Worm (Caenorhabditis elegans): ENCODE data around the gene pik-1.

The pik-1 gene

ce11 chrIV:13456893-13457292 lies 41.1 kb downstream of the pik-1 start:
- TF ChIP-seq cnd-1 (tag; optimal IDR thresholded peaks at IDR 0.05) (no peak), nhr-28 (tag; optimal IDR thresholded peaks at IDR 0.05) (no peak), sptf-1 (tag; optimal IDR thresholded peaks at IDR 0.05) (no peak), blmp-1 (tag; optimal IDR thresholded peaks at IDR 0.05) (no peak), unc-39 (tag; optimal IDR thresholded peaks at IDR 0.05) (no peak), nhr-2 (tag; optimal IDR thresholded peaks at IDR 0.05) (no peak), ceh-39 (tag; optimal IDR thresholded peaks at IDR 0.05) (no peak), lsy-2 (tag; optimal IDR thresholded peaks at IDR 0.05) (no peak), nhr-237 (tag; optimal IDR thresholded peaks at IDR 0.05) (no peak), mep-1 (tag; optimal IDR thresholded peaks at IDR 0.05) (no peak), ztf-11 (tag; optimal IDR thresholded peaks at IDR 0.05) (no peak), ceh-43 (GFP tag; optimal IDR thresholded peaks at IDR 0.05) (no peak), unc-62 (GFP tag; optimal IDR thresholded peaks at IDR 0.05) (no peak), snpc-4 (tag; optimal IDR thresholded peaks at IDR 0.05) (no peak), tbx-8 (GFP tag; optimal IDR thresholded peaks at IDR 0.05) (no peak), zip-8 (tag; optimal IDR thresholded peaks at IDR 0.05) (no peak), sem-2 (GFP tag; optimal IDR thresholded peaks at IDR 0.05) (no peak), M03D4.4 (tag; optimal IDR thresholded peaks at IDR 0.05) (no peak), elt-1 (tag; optimal IDR thresholded peaks at IDR 0.05; ENCODE audit: borderline replicate concordance, insufficient read depth) (no peak)

ce11 chrIV:13458237-13458636 lies 42.4 kb downstream of the pik-1 start:
- TF ChIP-seq ces-1 (GFP tag; optimal IDR thresholded peaks at IDR 0.05) (no peak), ceh-83 (GFP tag; optimal IDR thresholded peaks at IDR 0.05) (no peak), nhr-2 (tag; optimal IDR thresholded peaks at IDR 0.05) (no peak), blmp-1 (tag; optimal IDR thresholded peaks at IDR 0.05) (no peak), drap-1 (GFP tag; optimal IDR thresholded peaks at IDR 0.05) (no peak), ham-2 (GFP tag; optimal IDR thresholded peaks at IDR 0.05) (no peak), mab-5 (tag; optimal IDR thresholded peaks at IDR 0.05) (no peak), bed-3 (GFP tag; optimal IDR thresholded peaks at IDR 0.05) (no peak), ceh-43 (GFP tag; optimal IDR thresholded peaks at IDR 0.05) (no peak), sem-2 (GFP tag; optimal IDR thresholded peaks at IDR 0.05) (no peak)

- TF ChIP-seq ztf-11 (tag; optimal IDR thresholded peaks at IDR 0.05) (no peak), hlh-1 (tag; optimal IDR thresholded peaks at IDR 0.05) (no peak), zip-8 (tag; optimal IDR thresholded peaks at IDR 0.05) (no peak), elt-3 (tag; optimal IDR thresholded peaks at IDR 0.05) (no peak), pha-4 (tag; optimal IDR thresholded peaks at IDR 0.05) (no peak), nhr-2 (tag; optimal IDR thresholded peaks at IDR 0.05) (no peak), lin-13 (tag; optimal IDR thresholded peaks at IDR 0.05) (no peak), snpc-4 (tag; optimal IDR thresholded peaks at IDR 0.05) (no peak), nhr-28 (tag; optimal IDR thresholded peaks at IDR 0.05) (no peak), mab-5 (tag; optimal IDR thresholded peaks at IDR 0.05) (no peak), elt-1 (tag; optimal IDR thresholded peaks at IDR 0.05; ENCODE audit: borderline replicate concordance, insufficient read depth) (no peak), nhr-76 (tag; optimal IDR thresholded peaks at IDR 0.05) (no peak), unc-62 (GFP tag; optimal IDR thresholded peaks at IDR 0.05) (no peak), nhr-12 (tag; optimal IDR thresholded peaks at IDR 0.05) (no peak), sem-2 (GFP tag; optimal IDR thresholded peaks at IDR 0.05) (no peak), unc-39 (tag; optimal IDR thresholded peaks at IDR 0.05) (no peak), M03D4.4 (tag; optimal IDR thresholded peaks at IDR 0.05) (no peak), mep-1 (tag; optimal IDR thresholded peaks at IDR 0.05) (no peak), lsy-2 (tag; optimal IDR thresholded peaks at IDR 0.05) (no peak)
Observed at ce11 chrIV:13460876-13461275, 45.0 kb downstream of the pik-1 start, which contains the start of gene Y38H8A.12. Gene Y38H8A.12, minus strand, starts transcription at chrIV:13460976.

- TF ChIP-seq elt-3 (tag; optimal IDR thresholded peaks at IDR 0.05) (no peak), bed-3 (GFP tag; optimal IDR thresholded peaks at IDR 0.05) (no peak), tbx-8 (GFP tag; optimal IDR thresholded peaks at IDR 0.05) (no peak), nhr-2 (tag; optimal IDR thresholded peaks at IDR 0.05) (no peak), lsy-2 (tag; optimal IDR thresholded peaks at IDR 0.05) (no peak), sptf-1 (tag; optimal IDR thresholded peaks at IDR 0.05) (no peak), pha-4 (tag; optimal IDR thresholded peaks at IDR 0.05) (no peak), cnd-1 (tag; optimal IDR thresholded peaks at IDR 0.05) (no peak), ceh-43 (GFP tag; optimal IDR thresholded peaks at IDR 0.05) (no peak), ztf-11 (tag; optimal IDR thresholded peaks at IDR 0.05) (no peak), unc-62 (GFP tag; optimal IDR thresholded peaks at IDR 0.05) (no peak), sem-2 (GFP tag; optimal IDR thresholded peaks at IDR 0.05) (no peak), mep-1 (tag; optimal IDR thresholded peaks at IDR 0.05) (no peak), hlh-1 (tag; optimal IDR thresholded peaks at IDR 0.05) (no peak), unc-39 (tag; optimal IDR thresholded peaks at IDR 0.05) (no peak), lin-32 (GFP tag; optimal IDR thresholded peaks at IDR 0.05) (no peak), elt-1 (tag; optimal IDR thresholded peaks at IDR 0.05; ENCODE audit: borderline replicate concordance, insufficient read depth) (no peak), zip-8 (tag; optimal IDR thresholded peaks at IDR 0.05) (no peak), flh-1 (GFP tag; optimal IDR thresholded peaks at IDR 0.05) (no peak), unc-120 (tag; optimal IDR thresholded peaks at IDR 0.05; ENCODE audit: poor library complexity, severe bottlenecking) (no peak)
Observed at ce11 chrIV:13465797-13466196, 50.0 kb downstream of the pik-1 start, which contains the start of gene fezf-1. Gene fezf-1, plus strand, starts transcription at chrIV:13466097.

Data from whole organism, mixed stage, embryonic.